Fruit fly (Drosophila melanogaster) whole organism, embryonic: ENCODE results near the gene CG8159.

ENCODE experiments used
- Ada2b ChIP-seq: fragments of 200-800 bp; sonication (Bioruptor generic); IDR thresholded peaks from 2 replicates; pipeline ENCODE4 v1.3.6; 2022; ENCODE audit warnings: missing biosample characterization, missing genetic modification characterization
- C15 ChIP-seq: fragments of 200-800 bp; sonication (Bioruptor generic); IDR thresholded peaks from 3 replicates; pipeline ENCODE4 v1.3.6; 2022; ENCODE audit warnings: missing biosample characterization, missing genetic modification characterization
- CG11456 ChIP-seq: fragments of 200-800 bp; sonication (Bioruptor generic); IDR thresholded peaks from 3 replicates; pipeline ENCODE4 v1.3.6; 2022; ENCODE audit warnings: missing biosample characterization, missing genetic modification characterization
- CG11695 ChIP-seq: fragments of 200-800 bp; sonication (Bioruptor generic); IDR thresholded peaks from 3 replicates; pipeline ENCODE4 v1.3.6; 2022; ENCODE audit warnings: missing biosample characterization, missing genetic modification characterization
- CG12942 ChIP-seq: fragments of 200-800 bp; sonication (Bioruptor generic); optimal IDR thresholded peaks from 3 replicates; lab custom pipeline; 2016; ENCODE audit warnings: missing biosample characterization, missing genetic modification characterization
- CG13624 ChIP-seq: fragments of 200-800 bp; sonication (Bioruptor generic); optimal IDR thresholded peaks from 2 replicates; lab custom pipeline; 2016; ENCODE audit warnings: missing biosample characterization, missing genetic modification characterization
- CG14710 ChIP-seq: fragments of 200-800 bp; sonication (Bioruptor generic); optimal IDR thresholded peaks from 3 replicates; lab custom pipeline; 2019; ENCODE audit warnings: missing biosample characterization, mild to moderate bottlenecking, missing genetic modification characterization, moderate library complexity
- CG15696 ChIP-seq: fragments of 200-800 bp; sonication (Bioruptor generic); optimal IDR thresholded peaks from 2 replicates; lab custom pipeline; 2019; ENCODE audit warnings: missing biosample characterization, mild to moderate bottlenecking, missing genetic modification characterization, moderate library complexity
- CG1603 ChIP-seq: fragments of 200-800 bp; sonication (Bioruptor generic); optimal IDR thresholded peaks from 2 replicates; lab custom pipeline; 2019; ENCODE audit warnings: missing biosample characterization, mild to moderate bottlenecking, missing genetic modification characterization, moderate library complexity
- CG17802 ChIP-seq: fragments of 200-800 bp; sonication (Bioruptor generic); optimal IDR thresholded peaks from 2 replicates; lab custom pipeline; 2018; ENCODE audit warnings: missing biosample characterization, mild to moderate bottlenecking, missing genetic modification characterization, moderate library complexity
- CG18764 ChIP-seq: fragments of 200-800 bp; sonication (Bioruptor generic); optimal IDR thresholded peaks from 3 replicates; lab custom pipeline; 2016; ENCODE audit warnings: missing biosample characterization, missing genetic modification characterization
- CG2120 ChIP-seq: fragments of 200-800 bp; sonication (Bioruptor generic); optimal IDR thresholded peaks from 3 replicates; lab custom pipeline; 2016; ENCODE audit warnings: missing biosample characterization, missing genetic modification characterization
- CG2889 ChIP-seq: fragments of 200-800 bp; sonication (Bioruptor generic); IDR thresholded peaks from 3 replicates; pipeline ENCODE4 v1.3.6; 2022; ENCODE audit warnings: missing biosample characterization, missing genetic modification characterization
- CG30020 ChIP-seq: fragments of 200-800 bp; optimal IDR thresholded peaks from 2 replicates; lab custom pipeline; 2019; ENCODE audit warnings: missing biosample characterization, mild to moderate bottlenecking, missing genetic modification characterization, moderate library complexity
- CG3281 ChIP-seq: fragments of 200-800 bp; sonication (Bioruptor generic); optimal IDR thresholded peaks from 3 replicates; lab custom pipeline; 2017; ENCODE audit warnings: missing biosample characterization, mild to moderate bottlenecking, missing genetic modification characterization
- CG33213 ChIP-seq: fragments of 200-800 bp; sonication (Bioruptor generic); optimal IDR thresholded peaks from 3 replicates; lab custom pipeline; 2016; ENCODE audit warnings: missing biosample characterization, missing genetic modification characterization
- CG4730 ChIP-seq: fragments of 200-800 bp; sonication (Bioruptor generic); IDR thresholded peaks from 2 replicates; pipeline ENCODE4 v1.3.6; 2022; ENCODE audit warnings: missing biosample characterization, missing genetic modification characterization
- CG7271 ChIP-seq: fragments of 200-800 bp; sonication (Bioruptor generic); optimal IDR thresholded peaks from 2 replicates; lab custom pipeline; 2018; ENCODE audit warnings: missing biosample characterization, mild to moderate bottlenecking, missing genetic modification characterization, moderate library complexity
- CG7786 ChIP-seq: fragments of 200-800 bp; sonication (Bioruptor generic); optimal IDR thresholded peaks from 2 replicates; lab custom pipeline; 2016; ENCODE audit warnings: missing biosample characterization, missing genetic modification characterization
- Camta ChIP-seq: fragments of 200-800 bp; sonication (Bioruptor generic); optimal IDR thresholded peaks from 2 replicates; lab custom pipeline; 2016; ENCODE audit warnings: missing biosample characterization, missing genetic modification characterization
- E2f1 ChIP-seq: fragments of 200-800 bp; sonication (Bioruptor generic); IDR thresholded peaks from 2 replicates; pipeline ENCODE4 v1.3.6; 2022; ENCODE audit warnings: missing biosample characterization, missing genetic modification characterization
- Eip74EF ChIP-seq, 2 experiments: fragments of 200-800 bp in 1 of 2; fragments of >200 bp in 1 of 2; sonication (Bioruptor generic) in 1 of 2; optimal IDR thresholded peaks; 2 replicates each; lab custom pipeline; 2017 to 2019; ENCODE audit warnings: missing biosample characterization in 2 of 2, missing genetic modification characterization in 2 of 2, mild to moderate bottlenecking in 1 of 2, moderate library complexity in 1 of 2
- Ets97D ChIP-seq: fragments of 200-800 bp; sonication (Bioruptor generic); optimal IDR thresholded peaks from 3 replicates; lab custom pipeline; 2016; ENCODE audit warnings: missing biosample characterization, missing genetic modification characterization
- H15 ChIP-seq: fragments of 200-800 bp; sonication (Bioruptor generic); IDR thresholded peaks from 3 replicates; pipeline ENCODE4 v1.3.6; 2022; ENCODE audit warnings: missing biosample characterization, missing genetic modification characterization
- HHEX ChIP-seq: fragments of 200-800 bp; sonication (Bioruptor generic); optimal IDR thresholded peaks from 3 replicates; lab custom pipeline; 2017; ENCODE audit warnings: missing biosample characterization, mild to moderate bottlenecking, missing genetic modification characterization, missing genetic modification reagents
- Hmr ChIP-seq: fragments of 200-800 bp; sonication (Bioruptor generic); optimal IDR thresholded peaks from 3 replicates; lab custom pipeline; 2017; ENCODE audit warnings: mild to moderate bottlenecking, missing biosample characterization, missing genetic modification reagents, missing genetic modification characterization
- Hsf ChIP-seq: fragments of 200-800 bp; sonication (Bioruptor generic); optimal IDR thresholded peaks from 3 replicates; lab custom pipeline; 2016; ENCODE audit warnings: missing biosample characterization, missing genetic modification characterization
- Lhr ChIP-seq: fragments of 200-800 bp; sonication (Bioruptor generic); optimal IDR thresholded peaks from 3 replicates; lab custom pipeline; 2017; ENCODE audit warnings: mild to moderate bottlenecking, missing biosample characterization, missing genetic modification reagents, missing genetic modification characterization
- Max ChIP-seq: fragments of 200-800 bp; sonication (Bioruptor generic); optimal IDR thresholded peaks from 2 replicates; lab custom pipeline; 2016; ENCODE audit warnings: missing biosample characterization, mild to moderate bottlenecking, missing genetic modification characterization
- Pdp1 ChIP-seq, 2 experiments: fragments of 200-800 bp; sonication (Bioruptor generic); optimal IDR thresholded peaks; 3 replicates each; lab custom pipeline; 2016; ENCODE audit warnings: missing biosample characterization in 2 of 2, missing genetic modification characterization in 2 of 2, mild to moderate bottlenecking in 1 of 2, moderate library complexity in 1 of 2
- Sin3A ChIP-seq: fragments of >200 bp; optimal IDR thresholded peaks from 2 replicates; lab custom pipeline; 2018
- Ssrp ChIP-seq: fragments of 200-800 bp; sonication (Bioruptor generic); optimal IDR thresholded peaks from 2 replicates; lab custom pipeline; 2018; ENCODE audit warnings: missing biosample characterization, mild to moderate bottlenecking, missing genetic modification characterization, moderate library complexity
- Trl ChIP-seq, 3 experiments: fragments of >200 bp in 2 of 3; fragments of 200-800 bp in 1 of 3; sonication (Bioruptor generic) in 1 of 3; optimal IDR thresholded peaks; 2 replicates in 1 of 3; 3 replicates in 2 of 3; lab custom pipeline; 2016 to 2017; ENCODE audit warnings: missing biosample characterization in 1 of 3, missing genetic modification characterization in 1 of 3
- Vsx1 ChIP-seq: fragments of 200-800 bp; sonication (Bioruptor generic); optimal IDR thresholded peaks from 2 replicates; lab custom pipeline; 2017; ENCODE audit warnings: missing biosample characterization, mild to moderate bottlenecking, missing genetic modification characterization, missing genetic modification reagents
- ab ChIP-seq: fragments of 200-800 bp; sonication (Bioruptor generic); optimal IDR thresholded peaks from 2 replicates; lab custom pipeline; 2016; ENCODE audit warnings: missing biosample characterization, missing genetic modification characterization
- abd-A ChIP-seq: fragments of 200-800 bp; sonication (Bioruptor generic); optimal IDR thresholded peaks from 3 replicates; lab custom pipeline; 2019; ENCODE audit warnings: missing biosample characterization, mild to moderate bottlenecking, missing genetic modification characterization, moderate library complexity
- amos ChIP-seq: fragments of 200-800 bp; sonication (Bioruptor generic); IDR thresholded peaks from 2 replicates; pipeline ENCODE4 v1.3.6; 2022; ENCODE audit warnings: missing biosample characterization, missing genetic modification characterization; ENCODE audit not compliant: partially characterized antibody
- gfzf ChIP-seq: fragments of 200-800 bp; sonication (Bioruptor generic); optimal IDR thresholded peaks from 2 replicates; lab custom pipeline; 2016; ENCODE audit warnings: missing biosample characterization, mild to moderate bottlenecking, missing genetic modification characterization, moderate library complexity
- ham ChIP-seq: fragments of 200-800 bp; sonication (Bioruptor generic); IDR thresholded peaks from 2 replicates; pipeline ENCODE4 v1.3.6; 2022; ENCODE audit warnings: missing biosample characterization, missing genetic modification characterization
- jumu ChIP-seq: fragments of 200-800 bp; sonication (Bioruptor generic); optimal IDR thresholded peaks from 3 replicates; lab custom pipeline; 2016; ENCODE audit warnings: missing biosample characterization, missing genetic modification characterization
- kni ChIP-seq: fragments of 200-800 bp; sonication (Bioruptor generic); optimal IDR thresholded peaks from 3 replicates; lab custom pipeline; 2017; ENCODE audit warnings: mild to moderate bottlenecking, missing biosample characterization, missing genetic modification reagents, missing genetic modification characterization
- lilli ChIP-seq: fragments of 200-800 bp; sonication (Bioruptor generic); optimal IDR thresholded peaks from 3 replicates; lab custom pipeline; 2016; ENCODE audit warnings: missing biosample characterization, missing genetic modification characterization
- p53 ChIP-seq: fragments of 200-800 bp; sonication (Bioruptor generic); optimal IDR thresholded peaks from 2 replicates; lab custom pipeline; 2016; ENCODE audit warnings: missing biosample characterization, missing genetic modification characterization
- sisA ChIP-seq: fragments of 200-800 bp; sonication (Bioruptor generic); IDR thresholded peaks from 2 replicates; pipeline ENCODE4 v1.3.6; 2022; ENCODE audit warnings: missing biosample characterization, missing genetic modification characterization
- sr ChIP-seq: fragments of 200-800 bp; sonication (Bioruptor generic); IDR thresholded peaks from 3 replicates; pipeline ENCODE4 v1.3.6; 2022; ENCODE audit warnings: missing biosample characterization, missing genetic modification characterization
- tgo ChIP-seq: fragments of 200-800 bp; sonication (Bioruptor generic); IDR thresholded peaks from 3 replicates; pipeline ENCODE4 v1.3.6; 2022; ENCODE audit warnings: missing biosample characterization, missing genetic modification characterization
- unpg ChIP-seq: fragments of 200-800 bp; sonication (Bioruptor generic); optimal IDR thresholded peaks from 3 replicates; lab custom pipeline; 2018; ENCODE audit warnings: missing biosample characterization, mild to moderate bottlenecking, missing genetic modification characterization, moderate library complexity
- wek ChIP-seq: fragments of 200-800 bp; sonication (Bioruptor generic); optimal IDR thresholded peaks from 3 replicates; lab custom pipeline; 2018; ENCODE audit warnings: missing biosample characterization, mild to moderate bottlenecking, missing genetic modification characterization, moderate library complexity
- zfh1 ChIP-seq: fragments of 200-800 bp; sonication (Bioruptor generic); IDR thresholded peaks from 3 replicates; pipeline ENCODE4 v1.3.6; 2022; ENCODE audit warnings: missing biosample characterization, missing genetic modification characterization

Gene CG8159

DNA sequence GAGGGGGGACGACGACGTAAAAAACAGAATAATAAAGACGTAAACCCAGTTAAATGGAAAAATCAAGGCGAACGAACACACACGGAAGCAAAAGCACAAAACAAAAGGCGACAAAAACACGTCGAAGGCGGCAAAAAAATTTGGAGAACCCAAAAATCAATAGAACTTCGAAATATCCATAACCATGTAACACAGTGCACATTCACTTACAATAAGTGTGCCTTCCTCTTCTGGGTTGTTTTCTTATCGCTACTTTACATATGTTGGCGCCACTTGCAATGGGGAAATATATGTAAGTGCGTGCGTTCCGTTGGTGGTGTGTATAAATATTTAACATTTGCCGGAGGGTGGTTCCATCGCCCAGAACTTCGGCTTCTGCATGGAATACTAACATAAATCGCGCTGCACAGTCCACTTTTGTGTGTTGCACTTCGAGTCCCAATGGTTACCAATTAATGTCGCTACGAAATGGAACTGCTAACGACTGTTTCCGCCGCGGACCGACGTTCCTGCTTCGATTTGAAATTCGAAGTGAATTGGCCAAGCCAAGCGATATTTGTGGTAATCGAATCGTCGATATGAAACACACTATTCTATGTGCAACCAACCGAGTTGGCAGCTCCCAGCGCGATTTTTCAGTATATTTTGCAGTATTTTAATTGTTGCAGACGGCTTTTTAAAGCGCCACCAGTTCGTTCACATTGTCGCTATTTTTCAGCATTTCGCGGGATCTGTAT, 20.6 kb downstream of the CG8159 start, which contains the start of the genes CG9801 and Nasp (continued):
- TF ChIP-seq Trl (optimal IDR thresholded peaks at IDR 0.05; lab: Kevin White, UChicago) (no peak), Trl (GFP tag; optimal IDR thresholded peaks at IDR 0.05; lab: Kevin White, UChicago) (peak; percentile 42), H15 (no peak), unpg (no peak), CG17802 (tag; lab: Kevin White, UChicago) (no peak), Camta (GFP tag; lab: Kevin White, UChicago) (no peak), CG12942 (no peak), Sin3A (lab: Kevin White, UChicago) (peak; percentile 84), Lhr (GFP tag; lab: Kevin White, UChicago) (peak; percentile 88), CG2120 (GFP tag; lab: Kevin White, UChicago) (peak; percentile 46), Vsx1 (no peak), amos (GFP tag; lab: Robert Waterston, UW) (peak; percentile 83), Pdp1 (GFP tag; optimal IDR thresholded peaks at IDR 0.05; lab: Kevin White, UChicago) (peak in 1 of 2 experiments; percentile 29), ham (GFP tag; lab: Robert Waterston, UW) (no peak), sisA (GFP tag; lab: Robert Waterston, UW) (peak; percentile 19; the same call in 1 of the 2 replicates), CG1603 (peak; percentile 84), CG2889 (GFP tag; lab: Robert Waterston, UW) (no peak), CG7271 (tag; lab: Kevin White, UChicago) (no peak), Ada2b (GFP tag; lab: Robert Waterston, UW) (no peak), CG33213 (GFP tag; lab: Kevin White, UChicago) (peak; percentile 81), Hsf (peak; percentile 23), CG11456 (GFP tag; lab: Robert Waterston, UW) (0 out of 3 replicates have a peak, but pooled peaks have one; percentile 13), abd-A (no peak), jumu (GFP tag; lab: Kevin White, UChicago) (peak; percentile 46), CG15696 (tag; lab: Kevin White, UChicago) (peak; percentile 14), E2f1 (GFP tag; lab: Robert Waterston, UW) (peak; percentile 42; the same call in 1 of the 2 replicates), Max (GFP tag; lab: Kevin White, UChicago) (no peak), CG4730 (GFP tag; lab: Robert Waterston, UW) (no peak), HHEX (GFP tag; lab: Kevin White, UChicago) (no peak), CG3281 (GFP tag; lab: Kevin White, UChicago) (peak; percentile 11), CG11695 (GFP tag; lab: Robert Waterston, UW) (no peak), lilli (GFP tag; lab: Kevin White, UChicago) (peak; percentile 0), CG18764 (GFP tag; lab: Kevin White, UChicago) (no peak), gfzf (peak; percentile 97), wek (GFP tag; lab: Kevin White, UChicago) (peak; percentile 16), sr (0 out of 3 replicates have a peak, but pooled peaks have one; percentile 8), CG13624 (GFP tag; lab: Kevin White, UChicago) (peak; percentile 39), Ets97D (peak; percentile 95), CG14710 (tag; lab: Kevin White, UChicago) (peak; percentile 67), tgo (GFP tag; lab: Robert Waterston, UW) (no peak), Eip74EF (GFP tag; optimal IDR thresholded peaks at IDR 0.05; lab: Kevin White, UChicago) (peak in 1 of 2 experiments; percentile 73), zfh1 (GFP tag; lab: Robert Waterston, UW) (peak; percentile 29; the same call in 1 of the 3 replicates), CG7786 (GFP tag; lab: Kevin White, UChicago) (no peak), p53 (GFP tag; lab: Kevin White, UChicago) (peak; percentile 81), CG30020 (tag; lab: Kevin White, UChicago) (peak; percentile 35), C15 (GFP tag; lab: Robert Waterston, UW) (no peak), Ssrp (tag; lab: Kevin White, UChicago) (no peak), ab (GFP tag; lab: Kevin White, UChicago) (no peak), Hmr (GFP tag; lab: Kevin White, UChicago) (peak; percentile 68), kni (GFP tag; lab: Kevin White, UChicago) (peak; percentile 44)
